Worm (Caenorhabditis elegans) whole organism, L4 larva: Measurements from ENCODE around the gene lev-8.
A peak's percentile ranks its signal among the peaks of the same experiment; 100 is the strongest.

Experiments used
- D1046.2 ChIP-seq: fragments of 200-800 bp; sonication (Bioruptor generic); IDR thresholded peaks from 2 replicates; pipeline ENCODE4 v1.3.6; 2022; ENCODE audit warnings: missing genetic modification characterization, missing compliant biosample characterization
- F10B5.3 ChIP-seq: sonication (generic microtip); optimal IDR thresholded peaks from 2 replicates; lab custom pipeline; 2016; ENCODE audit warnings: mild to moderate bottlenecking, missing genetic modification characterization, missing compliant biosample characterization
- F49E8.2 ChIP-seq: sonication (generic microtip); optimal IDR thresholded peaks from 2 replicates; lab custom pipeline; 2016; ENCODE audit warnings: missing compliant biosample characterization, mild to moderate bottlenecking, missing genetic modification characterization, borderline replicate concordance
- T26A8.4 ChIP-seq: fragments of 200-800 bp; sonication (Bioruptor generic); IDR thresholded peaks from 2 replicates; pipeline ENCODE4 v1.3.6; 2022; ENCODE audit warnings: missing genetic modification characterization, missing compliant biosample characterization
- Y105C5A.15 ChIP-seq: fragments of 200-800 bp; sonication (Bioruptor generic); IDR thresholded peaks from 2 replicates; pipeline ENCODE4 v1.3.6; 2022; ENCODE audit warnings: missing genetic modification characterization, missing compliant biosample characterization
- Y5F2A.4 ChIP-seq: fragments of 200-800 bp; sonication (Bioruptor generic); optimal IDR thresholded peaks from 2 replicates; lab custom pipeline; 2018; ENCODE audit warnings: mild to moderate bottlenecking, missing genetic modification characterization, missing compliant biosample characterization
- ZK337.2 ChIP-seq: fragments of 200-800 bp; sonication (Bioruptor generic); IDR thresholded peaks from 2 replicates; pipeline ENCODE4 v1.3.6; 2022; ENCODE audit warnings: missing genetic modification reagents, missing genetic modification characterization, missing compliant biosample characterization
- aly-2 ChIP-seq: sonication (generic microtip); optimal IDR thresholded peaks from 2 replicates; lab custom pipeline; 2018; ENCODE audit warnings: missing biosample characterization, missing genetic modification characterization
- ama-1 ChIP-seq: fragments of 150-350 bp; optimal IDR thresholded peaks from 2 replicates; lab custom pipeline; 2014; ENCODE audit warnings: inconsistent platforms, mixed read lengths
- arid-1 ChIP-seq: fragments of 200-800 bp; sonication (Bioruptor generic); conservative IDR thresholded peaks from 2 replicates; pipeline ENCODE4 v1.3.6; 2022; ENCODE audit warnings: missing genetic modification reagents, missing genetic modification characterization, missing compliant biosample characterization
- ceh-20 ChIP-seq: fragments of 200-800 bp; sonication (Bioruptor generic); IDR thresholded peaks from 2 replicates; pipeline ENCODE4 v1.3.6; 2022; ENCODE audit warnings: missing genetic modification reagents, missing genetic modification characterization, missing compliant biosample characterization
- ceh-28 ChIP-seq: fragments of 150-350 bp; optimal IDR thresholded peaks from 2 replicates; lab custom pipeline; 2014; ENCODE audit warnings: missing biosample characterization, missing genetic modification reagents, missing genetic modification characterization
- ces-1 ChIP-seq: fragments of 150-350 bp; sonication (generic microtip); optimal IDR thresholded peaks from 4 replicates; lab custom pipeline; 2014; ENCODE audit warnings: missing biosample characterization, missing genetic modification reagents, missing genetic modification characterization
- cey-2 ChIP-seq: sonication (generic microtip); optimal IDR thresholded peaks from 3 replicates; lab custom pipeline; 2017; ENCODE audit warnings: missing genetic modification characterization, mild to moderate bottlenecking, missing compliant biosample characterization, antibody characterized with exemption, borderline replicate concordance; ENCODE audit not compliant: insufficient read depth
- ctbp-1 ChIP-seq: fragments of 200-800 bp; sonication (Bioruptor generic); IDR thresholded peaks from 2 replicates; pipeline ENCODE4 v1.3.6; 2022; ENCODE audit warnings: missing genetic modification reagents, missing genetic modification characterization, missing compliant biosample characterization
- daf-12 ChIP-seq: fragments of 150-350 bp; optimal IDR thresholded peaks from 2 replicates; lab custom pipeline; 2014; ENCODE audit warnings: missing biosample characterization, missing genetic modification reagents, missing genetic modification characterization
- daf-19 ChIP-seq: fragments of 200-800 bp; sonication (Bioruptor generic); conservative IDR thresholded peaks from 2 replicates; pipeline ENCODE4 v1.3.6; 2022; ENCODE audit warnings: missing genetic modification characterization, missing compliant biosample characterization
- dve-1 ChIP-seq: sonication (generic microtip); optimal IDR thresholded peaks from 2 replicates; lab custom pipeline; 2017; ENCODE audit warnings: antibody characterized with exemption, mild to moderate bottlenecking, missing genetic modification characterization, missing compliant biosample characterization; ENCODE audit not compliant: insufficient read depth
- fos-1 ChIP-seq: fragments of 150-350 bp; optimal IDR thresholded peaks from 2 replicates; lab custom pipeline; 2014; ENCODE audit warnings: missing biosample characterization, missing genetic modification characterization
- hif-1 ChIP-seq, 2 experiments: sonication (generic microtip); optimal IDR thresholded peaks; 2 replicates each; lab custom pipeline; 2016 to 2017; ENCODE audit warnings: missing compliant biosample characterization in 2 of 2, missing genetic modification characterization in 2 of 2, missing genetic modification reagents in 2 of 2, missing genotype in 2 of 2, mild to moderate bottlenecking in 1 of 2
- hlh-11 ChIP-seq: fragments of 200-800 bp; sonication (Bioruptor generic); optimal IDR thresholded peaks from 2 replicates; lab custom pipeline; 2018; ENCODE audit warnings: mild to moderate bottlenecking, missing genetic modification characterization, missing compliant biosample characterization
- hlh-30 ChIP-seq: sonication (generic microtip); optimal IDR thresholded peaks from 2 replicates; lab custom pipeline; 2017; ENCODE audit warnings: antibody characterized with exemption, mild to moderate bottlenecking, missing genetic modification characterization, missing compliant biosample characterization; ENCODE audit not compliant: insufficient read depth
- hmg-1.1 ChIP-seq: fragments of 200-800 bp; sonication (Bioruptor generic); IDR thresholded peaks from 2 replicates; pipeline ENCODE4 v1.3.6; 2022; ENCODE audit warnings: missing genetic modification reagents, missing genetic modification characterization, missing compliant biosample characterization
- lin-1 ChIP-seq: fragments of 200-800 bp; sonication (Bioruptor generic); IDR thresholded peaks from 2 replicates; pipeline ENCODE4 v1.3.6; 2022; ENCODE audit warnings: missing genetic modification reagents, missing genetic modification characterization, missing compliant biosample characterization
- lin-13 ChIP-seq: fragments of 150-350 bp; optimal IDR thresholded peaks from 2 replicates; lab custom pipeline; 2014; ENCODE audit warnings: missing biosample characterization, missing genetic modification reagents, missing genetic modification characterization
- madf-5 ChIP-seq, 2 experiments: fragments of 200-800 bp; sonication (Bioruptor generic); IDR thresholded peaks; 2 replicates each; pipeline ENCODE4 v1.3.6; 2022; ENCODE audit warnings: missing compliant biosample characterization in 2 of 2, missing genetic modification characterization in 2 of 2
- mdl-1 ChIP-seq, 2 experiments: fragments of 150-350 bp in 1 of 2; sonication (generic microtip) in 1 of 2; optimal IDR thresholded peaks; 2 replicates each; lab custom pipeline; 2014 to 2017; ENCODE audit warnings: missing biosample characterization in 2 of 2, missing genetic modification characterization in 2 of 2
- mep-1 ChIP-seq: fragments of 150-350 bp; sonication (generic microtip); optimal IDR thresholded peaks from 3 replicates; lab custom pipeline; 2014; ENCODE audit warnings: missing biosample characterization, missing genetic modification characterization
- mes-2 ChIP-seq: sonication (generic microtip); optimal IDR thresholded peaks from 2 replicates; lab custom pipeline; 2016; ENCODE audit warnings: missing genotype, mild to moderate bottlenecking, missing genetic modification characterization, missing compliant biosample characterization; ENCODE audit not compliant: poor library complexity, severe bottlenecking
- mxl-2 ChIP-seq: fragments of 200-800 bp; sonication (Bioruptor generic); conservative IDR thresholded peaks from 2 replicates; pipeline ENCODE4 v1.3.6; 2022; ENCODE audit warnings: missing genetic modification reagents, missing genetic modification characterization, missing compliant biosample characterization
- nhr-11 ChIP-seq: fragments of 150-350 bp; optimal IDR thresholded peaks from 2 replicates; lab custom pipeline; 2014; ENCODE audit warnings: missing biosample characterization, missing genetic modification characterization
- nhr-237 ChIP-seq: sonication (generic microtip); optimal IDR thresholded peaks from 2 replicates; lab custom pipeline; 2017; ENCODE audit warnings: missing biosample characterization, missing genetic modification characterization
- nhr-28 ChIP-seq: fragments of 150-350 bp; optimal IDR thresholded peaks from 2 replicates; lab custom pipeline; 2014; ENCODE audit warnings: missing biosample characterization, missing genetic modification characterization
- nhr-41 ChIP-seq: fragments of 200-800 bp; sonication (Bioruptor generic); IDR thresholded peaks from 2 replicates; pipeline ENCODE4 v1.3.6; 2022; ENCODE audit warnings: missing genetic modification reagents, missing genetic modification characterization, missing compliant biosample characterization
- nhr-6 ChIP-seq: fragments of 150-350 bp; optimal IDR thresholded peaks from 2 replicates; lab custom pipeline; 2014; ENCODE audit warnings: missing biosample characterization, missing genetic modification characterization
- nhr-76 ChIP-seq: fragments of 150-350 bp; optimal IDR thresholded peaks from 2 replicates; lab custom pipeline; 2014; ENCODE audit warnings: missing biosample characterization, missing genetic modification characterization
- nhr-77 ChIP-seq: fragments of 150-350 bp; optimal IDR thresholded peaks from 2 replicates; lab custom pipeline; 2014; ENCODE audit warnings: missing biosample characterization, missing genetic modification characterization
- pqm-1 ChIP-seq: sonication (generic microtip); optimal IDR thresholded peaks from 2 replicates; lab custom pipeline; 2017; ENCODE audit warnings: missing biosample characterization, missing genetic modification characterization
- rbr-2 ChIP-seq: sonication (generic microtip); optimal IDR thresholded peaks from 2 replicates; lab custom pipeline; 2016; ENCODE audit warnings: missing genotype, missing genetic modification characterization, missing compliant biosample characterization
- sdz-12 ChIP-seq: fragments of 200-800 bp; sonication (Bioruptor generic); optimal IDR thresholded peaks from 2 replicates; lab custom pipeline; 2018; ENCODE audit warnings: mild to moderate bottlenecking, missing genetic modification characterization, missing compliant biosample characterization
- set-16 ChIP-seq: fragments of 200-800 bp; sonication (Bioruptor generic); IDR thresholded peaks from 2 replicates; pipeline ENCODE4 v1.3.6; 2022; ENCODE audit warnings: missing genetic modification reagents, missing genetic modification characterization, missing compliant biosample characterization
- snpc-1.2 ChIP-seq: fragments of 200-800 bp; sonication (Bioruptor generic); IDR thresholded peaks from 2 replicates; pipeline ENCODE4 v1.3.6; 2022; ENCODE audit warnings: missing genetic modification reagents, missing genetic modification characterization, missing compliant biosample characterization
- snpc-4 ChIP-seq: fragments of 150-350 bp; optimal IDR thresholded peaks from 2 replicates; lab custom pipeline; 2014; ENCODE audit warnings: missing biosample characterization, missing genetic modification characterization
- spr-3 ChIP-seq: fragments of 200-800 bp; sonication (Bioruptor generic); optimal IDR thresholded peaks from 2 replicates; lab custom pipeline; 2018; ENCODE audit warnings: mild to moderate bottlenecking, missing genetic modification characterization, missing compliant biosample characterization
- unc-39 ChIP-seq: sonication (generic microtip); optimal IDR thresholded peaks from 2 replicates; lab custom pipeline; 2017; ENCODE audit warnings: missing biosample characterization, missing genetic modification characterization
- unc-62 ChIP-seq, 3 experiments: fragments of 150-350 bp in 1 of 3; sonication (generic microtip); optimal IDR thresholded peaks in 2 of 3; peaks in 1 of 3; 1 replicate in 1 of 3; 2 replicates in 2 of 3; lab custom pipeline; 2014 to 2017; ENCODE audit warnings: missing biosample characterization in 3 of 3, missing genetic modification characterization in 3 of 3, missing genetic modification reagents in 3 of 3, missing genotype in 1 of 3
- zip-2 ChIP-seq: fragments of 150-350 bp; optimal IDR thresholded peaks from 2 replicates; lab custom pipeline; 2014; ENCODE audit warnings: missing biosample characterization, missing genetic modification characterization
- ztf-7 ChIP-seq: fragments of 150-350 bp; optimal IDR thresholded peaks from 2 replicates; lab custom pipeline; 2014; ENCODE audit warnings: missing biosample characterization, missing genetic modification characterization

lev-8 gene

ce11 chrX:11603234-11604108, 42.8 kb downstream of the lev-8 start (continued):
- TF ChIP-seq zip-2 (tag; lab: Kevin White, UChicago) (peak; percentile 60), pqm-1 (tag; lab: Kevin White, UChicago) (no peak), cey-2 (tag; lab: Kevin White, UChicago) (no peak), arid-1 (GFP tag; lab: Robert Waterston, UW) (peak; percentile 20), ctbp-1 (GFP tag; lab: Robert Waterston, UW) (no peak), nhr-28 (no peak), snpc-4 (tag; lab: Kevin White, UChicago) (no peak), fos-1 (tag; lab: Kevin White, UChicago) (peak; percentile 61), ces-1 (GFP tag; lab: Kevin White, UChicago) (peak; percentile 26), set-16 (GFP tag; lab: Robert Waterston, UW) (0 out of 2 replicates have a peak, but pooled peaks have one; percentile 14), hmg-1.1 (GFP tag; lab: Robert Waterston, UW) (0 out of 2 replicates have a peak, but pooled peaks have one; percentile 33), sdz-12 (GFP tag; lab: Kevin White, UChicago) (peak; percentile 50), aly-2 (tag; lab: Kevin White, UChicago) (no peak), dve-1 (peak; percentile 86), F49E8.2 (tag; lab: Kevin White, UChicago) (no peak), ceh-20 (GFP tag; lab: Robert Waterston, UW) (0 out of 2 replicates have a peak, but pooled peaks have one; percentile 9), hlh-11 (tag; lab: Kevin White, UChicago) (peak; percentile 57), ztf-7 (tag; lab: Kevin White, UChicago) (no peak), nhr-77 (peak; percentile 58), nhr-11 (tag; lab: Kevin White, UChicago) (peak; percentile 40), daf-19 (0 out of 2 replicates have a peak, but pooled peaks have one; percentile 57), unc-62 (GFP tag; optimal IDR thresholded peaks at IDR 0.05 in 1 of 2; lab: Kevin White, UChicago) (peak in 1 of 2 experiments; percentile 11), unc-62 (tag; optimal IDR thresholded peaks at IDR 0.05; lab: Kevin White, UChicago) (no peak), nhr-237 (tag; lab: Kevin White, UChicago) (peak; percentile 53), mdl-1 (tag; optimal IDR thresholded peaks at IDR 0.05; lab: Kevin White, UChicago) (no peak), rbr-2 (tag; lab: Kevin White, UChicago) (peak; percentile 63), ceh-28 (tag; lab: Kevin White, UChicago) (no peak), Y105C5A.15 (GFP tag; lab: Robert Waterston, UW) (no peak), hlh-30 (no peak), nhr-6 (tag; lab: Kevin White, UChicago) (no peak), mxl-2 (no peak), mep-1 (tag; lab: Kevin White, UChicago) (peak; percentile 94), lin-13 (peak; percentile 88), mes-2 (tag; lab: Kevin White, UChicago) (peak; percentile 28), lin-1 (GFP tag; lab: Robert Waterston, UW) (no peak), F10B5.3 (tag; lab: Kevin White, UChicago) (peak; percentile 52), nhr-41 (no peak), snpc-1.2 (no peak), Y5F2A.4 (GFP tag; lab: Kevin White, UChicago) (peak; percentile 4), nhr-76 (tag; lab: Kevin White, UChicago) (no peak), ama-1 (lab: Kevin White, UChicago) (peak; percentile 94), ZK337.2 (GFP tag; lab: Robert Waterston, UW) (0 out of 2 replicates have a peak, but pooled peaks have one; percentile 1), hif-1 (tag; optimal IDR thresholded peaks at IDR 0.05; lab: Kevin White, UChicago) (peak in 1 of 2 experiments; percentile 61), unc-39 (tag; lab: Kevin White, UChicago) (no peak), daf-12 (no peak), madf-5 (GFP tag; IDR thresholded peaks at IDR 0.05; lab: Robert Waterston, UW) (no peak), D1046.2 (GFP tag; lab: Robert Waterston, UW) (no peak), T26A8.4 (GFP tag; lab: Robert Waterston, UW) (peak; percentile 92), spr-3 (GFP tag; lab: Kevin White, UChicago) (peak; percentile 70)
